Fruit fly (Drosophila melanogaster): ENCODE data around the gene CG6999.

CG6999 gene

DNA sequence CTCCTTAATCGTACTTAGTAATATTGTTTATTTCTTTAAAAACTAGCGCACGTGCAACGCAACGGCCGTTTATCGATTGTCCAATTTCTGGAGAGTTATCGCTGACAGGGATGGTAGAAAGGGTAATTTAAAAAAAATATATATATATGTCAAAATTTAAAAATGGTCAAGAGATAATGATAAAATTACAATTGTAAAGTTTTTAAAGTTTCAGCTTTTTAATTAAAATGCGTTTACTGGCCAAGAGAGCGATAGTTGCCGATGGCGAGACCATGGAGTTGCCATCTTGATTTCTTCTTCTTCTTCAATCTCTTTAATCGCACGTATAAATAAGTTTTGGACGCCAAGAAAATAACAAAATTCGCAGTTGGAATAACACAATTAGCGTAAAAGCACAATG lies 7.2 kb upstream of the CG6999 start, which contains the start of the genes CG7246 and HP1b:
Gene CG7246 (minus strand): TSS at position 96 of the 400 bp plus-strand sequence.
Gene HP1b (plus strand): TSS at position 102 of the 400 bp plus-strand sequence.
- TF ChIP-seq net (GFP tag; optimal IDR thresholded peaks at IDR 0.05) (peak; percentile 43), CG3032 (tag; optimal IDR thresholded peaks at IDR 0.05) (peak; percentile 73), Ets96B (tag; optimal IDR thresholded peaks at IDR 0.05) (peak; percentile 52), CG8119 (GFP tag; IDR thresholded peaks at IDR 0.05) (0 out of 3 replicates have a peak, but pooled peaks have one; percentile 38), fd59A (GFP tag; optimal IDR thresholded peaks at IDR 0.05) (no peak), Blimp-1 (GFP tag; optimal IDR thresholded peaks at IDR 0.05) (no peak), Sox15 (GFP tag; optimal IDR thresholded peaks at IDR 0.05) (peak; percentile 9), salr (GFP tag; optimal IDR thresholded peaks at IDR 0.05) (peak in 1 of 2 experiments; percentile 51), CG8319 (GFP tag; optimal IDR thresholded peaks at IDR 0.05) (peak; percentile 24), CG1621 (tag; optimal IDR thresholded peaks at IDR 0.05) (peak; percentile 14), Eip75B (GFP tag; optimal IDR thresholded peaks at IDR 0.05) (peak; percentile 49), Eip78C (GFP tag) (peak; percentile 84), Sox102F (GFP tag; optimal IDR thresholded peaks at IDR 0.05) (peak; percentile 63), CG10631 (GFP tag; optimal IDR thresholded peaks at IDR 0.05) (peak; percentile 75), Hr39 (GFP tag; optimal IDR thresholded peaks at IDR 0.05) (peak; percentile 56), CG11294 (GFP tag; IDR thresholded peaks at IDR 0.05) (no peak), CG32006 (GFP tag; optimal IDR thresholded peaks at IDR 0.05) (peak; percentile 53), CG6808 (GFP tag; optimal IDR thresholded peaks at IDR 0.05) (peak; percentile 21), CG6854 (GFP tag; optimal IDR thresholded peaks at IDR 0.05) (no peak), CG6163 (GFP tag; IDR thresholded peaks at IDR 0.05) (peak; percentile 69), CG7368 (GFP tag; optimal IDR thresholded peaks at IDR 0.05) (peak; percentile 32), Hr38 (GFP tag; optimal IDR thresholded peaks at IDR 0.05) (no peak), cyc (GFP tag; optimal IDR thresholded peaks at IDR 0.05) (peak; percentile 61), CG6276 (GFP tag; optimal IDR thresholded peaks at IDR 0.05) (no peak), Sox14 (GFP tag; optimal IDR thresholded peaks at IDR 0.05) (peak; percentile 42), dsx (GFP tag; optimal IDR thresholded peaks at IDR 0.05; ENCODE audit: poor library complexity, severe bottlenecking) (peak; percentile 36), achi (GFP tag; optimal IDR thresholded peaks at IDR 0.05) (peak; percentile 72), CG34406 (GFP tag; optimal IDR thresholded peaks at IDR 0.05) (peak; percentile 44), fd85E (GFP tag; optimal IDR thresholded peaks at IDR 0.05) (no peak), svp (GFP tag) (peak; percentile 79), CG11902 (GFP tag; optimal IDR thresholded peaks at IDR 0.05) (peak; percentile 11), ss (GFP tag; optimal IDR thresholded peaks at IDR 0.05) (peak in 1 of 2 experiments; percentile 56), acj6 (GFP tag; optimal IDR thresholded peaks at IDR 0.05) (peak; percentile 68), CG8632 (GFP tag; optimal IDR thresholded peaks at IDR 0.05) (peak; percentile 7), CG6792 (GFP tag; optimal IDR thresholded peaks at IDR 0.05) (peak; percentile 35), eg (GFP tag; IDR thresholded peaks at IDR 0.05) (peak; percentile 71), topi (GFP tag; optimal IDR thresholded peaks at IDR 0.05) (peak; percentile 63), CG11762 (GFP tag; optimal IDR thresholded peaks at IDR 0.05; ENCODE audit: insufficient read depth) (peak; percentile 52), vri (GFP tag; optimal IDR thresholded peaks at IDR 0.05) (no peak), Gug (GFP tag; IDR thresholded peaks at IDR 0.05) (peak; percentile 61; the same call in 1 of the 2 replicates), CG10669 (GFP tag; optimal IDR thresholded peaks at IDR 0.05) (peak; percentile 31), lz (GFP tag; optimal IDR thresholded peaks at IDR 0.05) (peak; percentile 67), Lpt (GFP tag; optimal IDR thresholded peaks at IDR 0.05) (peak; percentile 48), esn (GFP tag; optimal IDR thresholded peaks at IDR 0.05) (peak; percentile 78), Eip93F (GFP tag; optimal IDR thresholded peaks at IDR 0.05) (peak; percentile 52), pdm3 (GFP tag; optimal IDR thresholded peaks at IDR 0.05) (peak; percentile 66), Ets21C (GFP tag; optimal IDR thresholded peaks at IDR 0.05) (peak; percentile 37), Hr4 (GFP tag; optimal IDR thresholded peaks at IDR 0.05) (peak; percentile 72), CG4318 (GFP tag; optimal IDR thresholded peaks at IDR 0.05) (no peak), Smox (GFP tag; optimal IDR thresholded peaks at IDR 0.05) (peak; percentile 64), CG15336 (GFP tag; IDR thresholded peaks at IDR 0.05) (peak; percentile 36; the same call in 1 of the 2 replicates), CG31627 (GFP tag; optimal IDR thresholded peaks at IDR 0.05) (peak; percentile 58)

Measured in whole organism, prepupa.